Worm (Caenorhabditis elegans) whole organism, L1 larva: Measurements from ENCODE around the gene T09A12.1.

Experiments used
- ama-1 ChIP-seq: fragments of 150-350 bp; optimal IDR thresholded peaks from 2 replicates; lab custom pipeline; 2014
- blmp-1 ChIP-seq: fragments of 150-350 bp; optimal IDR thresholded peaks from 2 replicates; lab custom pipeline; 2014; ENCODE audit warnings: missing biosample characterization, missing genetic modification characterization
- ceh-8 ChIP-seq: fragments of 200-800 bp; sonication (Bioruptor generic); optimal IDR thresholded peaks from 2 replicates; lab custom pipeline; 2018; ENCODE audit warnings: mild to moderate bottlenecking, missing genetic modification characterization, moderate library complexity, missing compliant biosample characterization
- lin-13 ChIP-seq: fragments of 150-350 bp; optimal IDR thresholded peaks from 2 replicates; lab custom pipeline; 2014; ENCODE audit warnings: missing biosample characterization, missing genetic modification reagents, missing genetic modification characterization
- nhr-11 ChIP-seq: fragments of 150-350 bp; optimal IDR thresholded peaks from 2 replicates; lab custom pipeline; 2014; ENCODE audit warnings: missing biosample characterization, missing genetic modification characterization

DNA sequence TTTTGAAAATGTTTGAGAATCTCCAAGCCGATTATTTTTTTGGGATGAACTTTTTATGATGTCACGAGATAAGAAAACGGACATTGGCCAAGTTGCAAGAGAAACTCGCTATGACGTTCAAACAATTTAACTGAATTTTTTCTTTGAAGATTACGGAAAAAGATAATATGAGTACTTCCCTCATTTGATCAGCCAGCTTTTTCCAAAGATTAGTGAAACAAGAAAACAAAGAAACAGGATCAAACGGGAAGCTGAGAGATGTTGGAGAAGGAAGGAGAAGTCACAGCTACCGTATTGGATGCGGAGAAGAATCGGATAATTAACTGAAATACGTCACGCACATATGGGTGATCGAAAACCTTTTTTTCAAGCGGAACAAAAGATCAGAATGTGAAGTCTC, 10.0 kb downstream of the T09A12.1 start:
- TF ChIP-seq blmp-1 (tag; lab: Kevin White, UChicago): no peak
- TF ChIP-seq ama-1: no peak
- no peak for TF ChIP-seq lin-13 (GFP tag; lab: Kevin White, UChicago)
- TF ChIP-seq nhr-11 (tag; lab: Kevin White, UChicago): no peak
- TF ChIP-seq ceh-8 (GFP tag; lab: Kevin White, UChicago): no peak
